Worm (Caenorhabditis elegans): Measurements from ENCODE around the gene Y71H2AM.25.

Y71H2AM.25 gene

ce11 chrIII:2816205-2816923 is 14.1 kb downstream of the Y71H2AM.25 start:
- TF ChIP-seq lsy-2 (tag; optimal IDR thresholded peaks at IDR 0.05) (peak in 1 of 2 experiments; percentile 13), nhr-12 (tag; optimal IDR thresholded peaks at IDR 0.05) (no peak), alr-1 (tag; optimal IDR thresholded peaks at IDR 0.05) (no peak), ztf-1 (GFP tag; conservative IDR thresholded peaks at IDR 0.05) (no peak)

ce11 chrIII:2817847-2818246 is 15.6 kb downstream of the Y71H2AM.25 start:
- TF ChIP-seq ceh-16 (tag; optimal IDR thresholded peaks at IDR 0.05) = no peak
- TF ChIP-seq ztf-4 (tag; optimal IDR thresholded peaks at IDR 0.05) = no peak
- no peak for TF ChIP-seq lin-11 (tag; optimal IDR thresholded peaks at IDR 0.05)
- no peak for TF ChIP-seq ceh-82 (tag; optimal IDR thresholded peaks at IDR 0.05)
- no peak for TF ChIP-seq egl-27 (tag; optimal IDR thresholded peaks at IDR 0.05)
- TF ChIP-seq dmd-4 (tag; optimal IDR thresholded peaks at IDR 0.05) = no peak
- no peak for TF ChIP-seq sem-4 (tag; optimal IDR thresholded peaks at IDR 0.05)
- TF ChIP-seq ztf-11 (tag; optimal IDR thresholded peaks at IDR 0.05) = no peak
- TF ChIP-seq Y55F3AM.14 (GFP tag; optimal IDR thresholded peaks at IDR 0.05) = no peak
- no peak for TF ChIP-seq nhr-11 (tag; optimal IDR thresholded peaks at IDR 0.05)
- no peak for TF ChIP-seq nhr-129 (tag; optimal IDR thresholded peaks at IDR 0.05)
- TF ChIP-seq sma-9 (GFP tag; optimal IDR thresholded peaks at IDR 0.05) = no peak
- TF ChIP-seq sma-9 (tag; optimal IDR thresholded peaks at IDR 0.05) = no peak
- TF ChIP-seq nhr-21 (tag; optimal IDR thresholded peaks at IDR 0.05) = no peak
- TF ChIP-seq elt-3 (tag; optimal IDR thresholded peaks at IDR 0.05) = no peak
- TF ChIP-seq nhr-237 (tag; optimal IDR thresholded peaks at IDR 0.05) = no peak
- TF ChIP-seq sma-3 (GFP tag; optimal IDR thresholded peaks at IDR 0.05) = no peak
- no peak for TF ChIP-seq nhr-12 (tag; optimal IDR thresholded peaks at IDR 0.05)
- TF ChIP-seq alr-1 (tag; optimal IDR thresholded peaks at IDR 0.05) = no peak

- no peak for TF ChIP-seq ztf-1 (GFP tag; conservative IDR thresholded peaks at IDR 0.05)
- no peak for TF ChIP-seq nhr-23 (tag; optimal IDR thresholded peaks at IDR 0.05)
- no peak for TF ChIP-seq dmd-4 (tag; optimal IDR thresholded peaks at IDR 0.05)
- TF ChIP-seq crh-2 (tag; optimal IDR thresholded peaks at IDR 0.05) = no peak
- no peak for TF ChIP-seq F13H6.1 (tag; optimal IDR thresholded peaks at IDR 0.05)
- TF ChIP-seq zag-1 (tag; optimal IDR thresholded peaks at IDR 0.05) = no peak
- no peak for TF ChIP-seq R02D3.7 (tag; optimal IDR thresholded peaks at IDR 0.05)
- no peak for TF ChIP-seq snpc-4 (tag; optimal IDR thresholded peaks at IDR 0.05)
- no peak for TF ChIP-seq aly-2 (tag; optimal IDR thresholded peaks at IDR 0.05)
Measured at ce11 chrIII:2818980-2819379, 16.7 kb downstream of the Y71H2AM.25 start, which contains the start of gene pipp-4P. Gene pipp-4P (plus strand): TSS chrIII:2819280.

- TF ChIP-seq nhr-10 (tag; optimal IDR thresholded peaks at IDR 0.05) = no peak
- no peak for TF ChIP-seq snpc-4 (tag; optimal IDR thresholded peaks at IDR 0.05)
- TF ChIP-seq sma-3 (GFP tag; optimal IDR thresholded peaks at IDR 0.05) = no peak
- TF ChIP-seq lin-39 (tag; optimal IDR thresholded peaks at IDR 0.05) = no peak
- TF ChIP-seq ztf-4 (tag; optimal IDR thresholded peaks at IDR 0.05) = no peak
- no peak for TF ChIP-seq nhr-77 (tag; optimal IDR thresholded peaks at IDR 0.05)
- no peak for TF ChIP-seq dmd-4 (tag; optimal IDR thresholded peaks at IDR 0.05)
- TF ChIP-seq nhr-129 (tag; optimal IDR thresholded peaks at IDR 0.05) = no peak
- no peak for TF ChIP-seq elt-3 (tag; optimal IDR thresholded peaks at IDR 0.05)
- TF ChIP-seq lin-11 (tag; optimal IDR thresholded peaks at IDR 0.05) = no peak
- no peak for TF ChIP-seq egl-27 (tag; optimal IDR thresholded peaks at IDR 0.05)
- TF ChIP-seq elt-1 (tag; optimal IDR thresholded peaks at IDR 0.05) = no peak
- no peak for TF ChIP-seq unc-62 (GFP tag; optimal IDR thresholded peaks at IDR 0.05)
- TF ChIP-seq Y55F3AM.14 (GFP tag; optimal IDR thresholded peaks at IDR 0.05) = no peak
- TF ChIP-seq R02D3.7 (tag; optimal IDR thresholded peaks at IDR 0.05) = no peak
- TF ChIP-seq ceh-16 (tag; optimal IDR thresholded peaks at IDR 0.05) = no peak
- TF ChIP-seq nhr-6 (tag; optimal IDR thresholded peaks at IDR 0.05) = no peak
Measured at ce11 chrIII:2826770-2827169, 24.5 kb downstream of the Y71H2AM.25 start, which contains the start of gene Y71H2AM.1. Gene Y71H2AM.1 (plus strand): TSS chrIII:2827070.

ce11 chrIII:2832483-2832882 is 30.2 kb downstream of the Y71H2AM.25 start, which contains the start of gene Y71H2AM.29:
Gene Y71H2AM.29 (plus strand): TSS chrIII:2832783.
- TF ChIP-seq mdl-1 (tag; optimal IDR thresholded peaks at IDR 0.05) (no peak), lin-13 (GFP tag; optimal IDR thresholded peaks at IDR 0.05) (no peak), ztf-1 (GFP tag; conservative IDR thresholded peaks at IDR 0.05) (no peak), unc-55 (GFP tag; optimal IDR thresholded peaks at IDR 0.05) (no peak), mbf-1 (tag; optimal IDR thresholded peaks at IDR 0.05) (no peak), ztf-4 (tag; optimal IDR thresholded peaks at IDR 0.05) (no peak), ztf-11 (tag; optimal IDR thresholded peaks at IDR 0.05) (no peak), aly-2 (tag; optimal IDR thresholded peaks at IDR 0.05) (no peak), ama-1 (optimal IDR thresholded peaks at IDR 0.05) (no peak), alr-1 (tag; optimal IDR thresholded peaks at IDR 0.05) (no peak), nhr-77 (tag; optimal IDR thresholded peaks at IDR 0.05) (no peak), ceh-16 (tag; optimal IDR thresholded peaks at IDR 0.05) (no peak)

All from whole organism, L2 larva.